Worm (Caenorhabditis elegans): ENCODE measurements around the gene W03F9.11.

The W03F9.11 gene

DNA sequence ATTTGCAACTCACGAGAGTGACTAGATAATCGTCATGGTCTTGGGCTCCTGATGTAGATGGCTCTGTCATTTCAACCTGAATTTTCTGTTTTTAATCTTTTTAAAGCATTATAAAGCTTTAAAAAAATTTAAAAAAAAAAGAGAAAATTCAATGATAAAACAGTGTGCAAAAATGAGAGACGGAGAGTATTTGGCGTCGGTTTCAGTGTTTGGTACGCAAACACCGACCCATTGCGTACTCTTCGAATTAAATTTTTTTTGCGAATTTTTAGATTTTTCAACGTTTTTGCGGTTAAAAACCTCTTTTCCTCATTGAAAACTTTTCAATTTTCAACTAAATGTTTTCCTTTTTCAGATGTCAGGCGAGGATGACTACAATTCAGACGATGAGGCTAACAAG, 13.3 kb downstream of the W03F9.11 start, which contains the start of the genes W03F9.2 and sftb-2:
Gene W03F9.2 (minus strand): TSS at position 153 of the 400 bp plus-strand sequence.
Gene sftb-2 (plus strand): TSS at position 356 of the 400 bp plus-strand sequence.
- TF ChIP-seq unc-42 (tag; optimal IDR thresholded peaks at IDR 0.05) (peak; percentile 82), nfya-1 (tag; optimal IDR thresholded peaks at IDR 0.05) (peak; percentile 17), tbx-2 (tag; optimal IDR thresholded peaks at IDR 0.05) (peak; percentile 12), ceh-6 (GFP tag; optimal IDR thresholded peaks at IDR 0.05) (no peak)

DNA sequence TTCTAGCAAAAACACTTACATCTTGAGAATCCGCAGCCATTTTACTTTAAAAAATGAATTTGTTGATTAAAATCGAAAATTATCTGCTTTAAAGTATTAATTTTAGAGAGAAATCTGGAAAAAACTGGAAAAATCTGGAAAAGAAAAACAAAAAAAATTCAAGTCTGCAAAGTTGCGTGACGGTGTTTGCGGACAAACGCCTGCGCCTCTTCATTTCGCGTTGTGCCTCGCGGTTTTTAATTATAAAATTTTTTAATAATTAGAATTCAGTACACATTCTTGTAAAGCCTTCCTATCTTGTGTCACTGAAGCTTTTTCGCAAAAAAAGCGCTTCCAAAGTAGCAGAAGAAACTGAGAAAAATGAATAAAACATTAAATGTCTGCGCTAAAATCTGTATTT, 14.5 kb downstream of the W03F9.11 start, which contains the start of gene W03F9.1:
Gene W03F9.1 (minus strand): TSS at position 109 of the 400 bp plus-strand sequence.
- TF ChIP-seq pha-2 (tag; optimal IDR thresholded peaks at IDR 0.05) (peak; percentile 4), nhr-11 (tag; optimal IDR thresholded peaks at IDR 0.05) (no peak), K09A11.1 (tag; optimal IDR thresholded peaks at IDR 0.05; ENCODE audit: insufficient read depth) (peak; percentile 2), zip-5 (tag; optimal IDR thresholded peaks at IDR 0.05) (no peak), fkh-10 (GFP tag; optimal IDR thresholded peaks at IDR 0.05) (no peak), elt-2 (tag; optimal IDR thresholded peaks at IDR 0.05) (no peak), pros-1 (tag; optimal IDR thresholded peaks at IDR 0.05) (no peak), pha-4 (tag; optimal IDR thresholded peaks at IDR 0.05) (no peak), pqm-1 (tag; optimal IDR thresholded peaks at IDR 0.05) (peak; percentile 28), rnt-1 (tag; optimal IDR thresholded peaks at IDR 0.05) (no peak), ceh-31 (tag; optimal IDR thresholded peaks at IDR 0.05) (peak; percentile 7), hlh-13 (GFP tag; optimal IDR thresholded peaks at IDR 0.05) (no peak), unc-3 (GFP tag; conservative IDR thresholded peaks at IDR 0.05) (no peak), unc-3 (tag; optimal IDR thresholded peaks at IDR 0.05) (no peak), madf-2 (tag; optimal IDR thresholded peaks at IDR 0.05) (no peak), dmd-4 (tag; optimal IDR thresholded peaks at IDR 0.05; ENCODE audit: borderline replicate concordance) (no peak), tbx-7 (tag; optimal IDR thresholded peaks at IDR 0.05) (no peak), ceh-14 (tag; optimal IDR thresholded peaks at IDR 0.05) (peak; percentile 89), gmeb-2 (tag; optimal IDR thresholded peaks at IDR 0.05) (no peak), pax-1 (tag; optimal IDR thresholded peaks at IDR 0.05) (peak; percentile 25), hlh-30 (tag; optimal IDR thresholded peaks at IDR 0.05; ENCODE audit: insufficient read depth) (no peak), nhr-232 (tag; optimal IDR thresholded peaks at IDR 0.05) (no peak), Y22D7AL.16 (tag; optimal IDR thresholded peaks at IDR 0.05) (no peak), tbx-2 (tag; optimal IDR thresholded peaks at IDR 0.05) (no peak), hlh-8 (tag; optimal IDR thresholded peaks at IDR 0.05) (no peak), sox-2 (GFP tag; IDR thresholded peaks at IDR 0.05) (no peak), pag-3 (tag; optimal IDR thresholded peaks at IDR 0.05; ENCODE audit: borderline replicate concordance) (no peak), eyg-1 (tag; optimal IDR thresholded peaks at IDR 0.05) (no peak), unc-86 (tag; optimal IDR thresholded peaks at IDR 0.05) (peak; percentile 1), pat-9 (tag; optimal IDR thresholded peaks at IDR 0.05) (no peak), hlh-15 (tag; optimal IDR thresholded peaks at IDR 0.05) (no peak), ceh-30 (tag; optimal IDR thresholded peaks at IDR 0.05) (no peak), ceh-18 (tag; optimal IDR thresholded peaks at IDR 0.05) (no peak), odd-2 (tag; optimal IDR thresholded peaks at IDR 0.05) (no peak), npax-4 (tag; optimal IDR thresholded peaks at IDR 0.05) (no peak), ceh-19 (GFP tag; optimal IDR thresholded peaks at IDR 0.05) (no peak), F13H6.1 (tag; optimal IDR thresholded peaks at IDR 0.05) (no peak), ztf-16 (tag; optimal IDR thresholded peaks at IDR 0.05) (no peak), fax-1 (tag; optimal IDR thresholded peaks at IDR 0.05) (no peak), ttx-3 (tag; optimal IDR thresholded peaks at IDR 0.05) (no peak), ceh-34 (tag; optimal IDR thresholded peaks at IDR 0.05) (no peak), mec-3 (tag; optimal IDR thresholded peaks at IDR 0.05; ENCODE audit: borderline replicate concordance) (no peak), ref-2 (tag; optimal IDR thresholded peaks at IDR 0.05) (no peak), sdc-2 (tag; optimal IDR thresholded peaks at IDR 0.05) (no peak), unc-42 (tag; optimal IDR thresholded peaks at IDR 0.05) (peak; percentile 76), nfya-1 (tag; optimal IDR thresholded peaks at IDR 0.05) (peak; percentile 3), ets-4 (tag; optimal IDR thresholded peaks at IDR 0.05) (no peak), unc-55 (GFP tag; optimal IDR thresholded peaks at IDR 0.05) (no peak), dve-1 (tag; optimal IDR thresholded peaks at IDR 0.05) (no peak)

Measured in whole organism, late embryonic.